Worm (Caenorhabditis elegans): ENCODE data around the gene arrd-5.

arrd-5 gene

DNA sequence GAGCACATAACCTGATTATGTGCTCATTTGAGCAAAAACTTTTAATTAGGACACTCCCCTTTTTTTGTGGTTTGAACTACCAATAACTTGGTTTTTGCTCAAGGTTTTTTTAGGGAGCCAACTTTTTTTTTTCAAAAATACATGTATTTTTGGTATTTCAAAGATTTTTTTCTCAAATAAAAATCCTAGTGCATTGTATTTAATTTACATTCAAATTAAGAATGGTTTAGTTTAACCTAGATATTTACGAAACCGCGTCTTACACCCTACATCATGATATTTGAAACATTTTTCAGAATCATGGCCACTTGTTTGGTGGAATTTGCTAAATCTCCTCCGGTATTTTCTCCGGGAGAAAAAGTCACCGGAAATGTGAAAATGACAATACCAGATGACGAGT is at the start of gene arrd-5:
arrd-5 (plus strand) TSS at position 301 of the 400 bp plus-strand sequence.
- TF ChIP-seq somi-1 (GFP tag; optimal IDR thresholded peaks at IDR 0.05) (no peak), K12H6.12 (tag; optimal IDR thresholded peaks at IDR 0.05) (no peak)

DNA sequence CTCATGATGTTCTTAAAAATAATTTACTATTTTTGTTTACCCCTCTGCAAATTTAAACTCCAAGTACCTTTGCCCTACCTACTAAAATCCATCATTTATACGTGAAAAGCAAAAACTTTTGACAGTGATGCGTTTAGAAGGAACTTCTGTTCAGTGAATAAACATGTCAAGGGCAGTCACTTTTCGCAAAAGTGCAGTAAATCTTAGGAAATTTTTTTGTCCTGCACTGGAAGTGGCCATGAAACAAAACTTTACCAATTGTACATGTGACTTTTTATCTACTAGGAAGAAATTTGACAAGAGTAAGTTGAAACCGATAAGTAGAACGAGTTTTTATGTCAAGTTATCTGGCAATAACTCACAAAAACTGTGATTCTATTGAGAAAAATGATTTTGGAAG is 48.8 kb upstream of the arrd-5 start:
- no peak for TF ChIP-seq rec-8 (tag; optimal IDR thresholded peaks at IDR 0.05)
- TF ChIP-seq cebp-2 (GFP tag; IDR thresholded peaks at IDR 0.05) = no peak
- no peak for TF ChIP-seq pha-4 (tag; optimal IDR thresholded peaks at IDR 0.05)
- TF ChIP-seq K12H6.12 (tag; optimal IDR thresholded peaks at IDR 0.05) = no peak

DNA sequence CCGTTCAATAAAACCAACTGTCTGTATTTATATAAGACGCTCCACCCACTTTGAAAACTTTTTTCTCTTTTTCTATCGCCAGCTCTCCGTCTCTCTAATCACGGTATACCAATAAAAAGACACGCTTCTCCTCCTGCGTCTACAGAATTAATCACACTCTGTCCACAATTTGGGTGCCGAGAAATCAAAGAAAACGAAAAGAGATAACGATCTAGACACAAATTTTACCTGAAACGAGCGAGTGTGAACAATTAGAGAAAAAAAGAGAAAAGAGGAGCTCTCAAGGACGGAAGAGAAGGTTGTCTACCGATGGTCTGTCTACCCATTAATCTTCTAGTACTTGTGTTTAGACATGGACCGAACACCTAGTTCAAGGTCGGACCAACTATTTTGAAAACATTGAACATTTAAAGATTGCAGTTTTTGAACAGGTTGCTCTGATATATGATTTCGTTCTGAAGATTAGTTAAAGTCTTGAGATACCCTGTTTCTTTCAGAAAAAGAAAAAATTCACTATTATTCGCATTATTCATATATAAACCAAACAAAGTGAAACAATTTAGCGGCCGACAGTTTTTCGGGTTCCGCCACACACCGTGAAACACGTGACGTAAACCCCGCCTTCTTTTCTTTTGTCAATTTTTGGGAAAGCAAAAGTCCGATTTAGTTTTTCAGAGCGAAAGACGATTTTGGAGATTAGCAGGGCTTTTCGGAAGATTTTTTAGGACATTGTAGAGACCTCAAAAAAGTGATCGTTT is 47.4 kb upstream of the arrd-5 start, which contains the start of gene cyp-13A2:
cyp-13A2 (minus strand) TSS at position 235 of the 758 bp plus-strand sequence.
- no peak for TF ChIP-seq F55B11.4 (tag; optimal IDR thresholded peaks at IDR 0.05; ENCODE audit: borderline replicate concordance, insufficient read depth)
- no peak for TF ChIP-seq efl-1 (GFP tag; optimal IDR thresholded peaks at IDR 0.05)
- TF ChIP-seq snpc-3.4 (tag; optimal IDR thresholded peaks at IDR 0.05) = peak; percentile 86
- no peak for TF ChIP-seq madf-10 (tag; optimal IDR thresholded peaks at IDR 0.05)
- no peak for TF ChIP-seq F23B12.7 (tag; optimal IDR thresholded peaks at IDR 0.05; ENCODE audit: insufficient read depth)
- no peak for TF ChIP-seq dox-1 (GFP tag; IDR thresholded peaks at IDR 0.05)
- TF ChIP-seq hrde-1 (tag; optimal IDR thresholded peaks at IDR 0.05; ENCODE audit: borderline replicate concordance) = no peak
- peak; percentile 56 for TF ChIP-seq him-1 (tag; optimal IDR thresholded peaks at IDR 0.05)
- TF ChIP-seq tbp1 (GFP tag; optimal IDR thresholded peaks at IDR 0.05) = peak; percentile 57
- TF ChIP-seq akir-1 (GFP tag; optimal IDR thresholded peaks at IDR 0.05) = no peak
- no peak for TF ChIP-seq lin-40 (tag; optimal IDR thresholded peaks at IDR 0.05)
- no peak for TF ChIP-seq F10E7.11 (tag; optimal IDR thresholded peaks at IDR 0.05)
- no peak for TF ChIP-seq sdz-38 (tag; optimal IDR thresholded peaks at IDR 0.05)
- no peak for TF ChIP-seq F39B2.1 (GFP tag; IDR thresholded peaks at IDR 0.05)
- TF ChIP-seq hlh-26 (GFP tag; conservative IDR thresholded peaks at IDR 0.05) = no peak
- peak; percentile 93 for TF ChIP-seq snpc-4 (GFP tag; optimal IDR thresholded peaks at IDR 0.05)
- peak; percentile 94 to 98 (median 96) for TF ChIP-seq snpc-4 (tag; optimal IDR thresholded peaks at IDR 0.05)
- no peak for TF ChIP-seq hsf-1 (GFP tag; IDR thresholded peaks at IDR 0.05)
- no peak for TF ChIP-seq rec-8 (tag; optimal IDR thresholded peaks at IDR 0.05)
- no peak for TF ChIP-seq F37B4.10 (GFP tag; IDR thresholded peaks at IDR 0.05)
- no peak for TF ChIP-seq rpc-1 (optimal IDR thresholded peaks at IDR 0.05)
- TF ChIP-seq rpc-1 (tag; optimal IDR thresholded peaks at IDR 0.05) = peak; percentile 3
- peak; percentile 84 for TF ChIP-seq hmg-1.2 (GFP tag; IDR thresholded peaks at IDR 0.05)
- peak; percentile 24; the same call in 1 of the 2 replicates for TF ChIP-seq F33H1.4 (GFP tag; IDR thresholded peaks at IDR 0.05)
- no peak for TF ChIP-seq let-526 (GFP tag; IDR thresholded peaks at IDR 0.05)
- TF ChIP-seq egl-44 (GFP tag; IDR thresholded peaks at IDR 0.05) = no peak
- no peak for TF ChIP-seq F22D6.2 (tag; optimal IDR thresholded peaks at IDR 0.05)
- TF ChIP-seq pha-4 (tag; optimal IDR thresholded peaks at IDR 0.05) = peak; percentile 6
- 0 out of 2 replicates have a peak, but pooled peaks have one; percentile 27 for TF ChIP-seq B0336.3 (GFP tag; IDR thresholded peaks at IDR 0.05)
- TF ChIP-seq athp-1 (tag; optimal IDR thresholded peaks at IDR 0.05) = no peak
- TF ChIP-seq nhr-80 (tag; optimal IDR thresholded peaks at IDR 0.05) = peak; percentile 89
- no peak for TF ChIP-seq ceh-100 (GFP tag; IDR thresholded peaks at IDR 0.05)
- TF ChIP-seq Y53G8AR.9 (GFP tag; conservative IDR thresholded peaks at IDR 0.05) = no peak
- peak; percentile 93 for TF ChIP-seq snpc-1.1 (tag; optimal IDR thresholded peaks at IDR 0.05; ENCODE audit: insufficient read depth)
- no peak for TF ChIP-seq ztf-6 (GFP tag; IDR thresholded peaks at IDR 0.05)
- no peak for TF ChIP-seq K11D2.4 (GFP tag; IDR thresholded peaks at IDR 0.05)
